Fruit fly (Drosophila melanogaster): ENCODE data around the gene dsb.

dsb gene

dm6 chr3L:1940843-1941418 is 30.9 kb upstream of the dsb start, which contains the start of gene Mfap1 (continued):
- TF ChIP-seq dati (GFP tag; IDR thresholded peaks at IDR 0.05): no peak
- peak; percentile 26 for TF ChIP-seq nmo (GFP tag; optimal IDR thresholded peaks at IDR 0.05)
- TF ChIP-seq jumu (GFP tag; optimal IDR thresholded peaks at IDR 0.05): no peak
- TF ChIP-seq Dip2 (GFP tag; IDR thresholded peaks at IDR 0.05): no peak
- no peak for TF ChIP-seq corto (GFP tag; optimal IDR thresholded peaks at IDR 0.05)
- peak; percentile 25 for TF ChIP-seq Fer3 (tag; optimal IDR thresholded peaks at IDR 0.05)
- TF ChIP-seq Opbp (GFP tag; IDR thresholded peaks at IDR 0.05; ENCODE audit: partially characterized antibody): peak; percentile 83
- no peak for TF ChIP-seq odd (GFP tag; optimal IDR thresholded peaks at IDR 0.05)
- TF ChIP-seq CG2712 (tag; optimal IDR thresholded peaks at IDR 0.05): no peak
- TF ChIP-seq Xrp1 (GFP tag; IDR thresholded peaks at IDR 0.05): no peak
- peak; percentile 58; the same call in 2 of the 3 replicates for TF ChIP-seq hb (GFP tag; IDR thresholded peaks at IDR 0.05; ENCODE audit: partially characterized antibody)
- TF ChIP-seq ERR (GFP tag; optimal IDR thresholded peaks at IDR 0.05): no peak
- TF ChIP-seq lbe (GFP tag; optimal IDR thresholded peaks at IDR 0.05): no peak
- no peak for TF ChIP-seq CG12071 (GFP tag; optimal IDR thresholded peaks at IDR 0.05)
- TF ChIP-seq chif (GFP tag; optimal IDR thresholded peaks at IDR 0.05): no peak
- TF ChIP-seq YL-1 (GFP tag; optimal IDR thresholded peaks at IDR 0.05): peak; percentile 33
- TF ChIP-seq CG7928 (GFP tag; optimal IDR thresholded peaks at IDR 0.05): no peak
- TF ChIP-seq exex (tag; optimal IDR thresholded peaks at IDR 0.05): no peak
- no peak for TF ChIP-seq HmgZ (tag; optimal IDR thresholded peaks at IDR 0.05)
- no peak; the same call in 1 of the 2 replicates for TF ChIP-seq Ptx1 (GFP tag; IDR thresholded peaks at IDR 0.05)
- peak; percentile 76 for TF ChIP-seq MBD-R2 (GFP tag; IDR thresholded peaks at IDR 0.05)
- no peak for TF ChIP-seq ac (GFP tag; optimal IDR thresholded peaks at IDR 0.05)
- peak; percentile 32 for TF ChIP-seq gfzf (GFP tag; optimal IDR thresholded peaks at IDR 0.05)
- no peak for TF ChIP-seq eve (GFP tag; optimal IDR thresholded peaks at IDR 0.05)
- TF ChIP-seq Fer2 (tag; optimal IDR thresholded peaks at IDR 0.05): peak; percentile 4
- no peak for TF ChIP-seq klu (GFP tag; IDR thresholded peaks at IDR 0.05)
- peak; percentile 66 for TF ChIP-seq Doc3 (GFP tag; IDR thresholded peaks at IDR 0.05; ENCODE audit: partially characterized antibody)
- TF ChIP-seq dimm (GFP tag; IDR thresholded peaks at IDR 0.05): no peak
- no peak for TF ChIP-seq ase (GFP tag; IDR thresholded peaks at IDR 0.05)
- TF ChIP-seq CG17328 (GFP tag; IDR thresholded peaks at IDR 0.05): no peak
- TF ChIP-seq Hr39 (optimal IDR thresholded peaks at IDR 0.05): no peak
- no peak for TF ChIP-seq CG32767 (GFP tag; IDR thresholded peaks at IDR 0.05)
- peak; percentile 33 for TF ChIP-seq CG10267 (tag; optimal IDR thresholded peaks at IDR 0.05)
- TF ChIP-seq CG7372 (GFP tag; IDR thresholded peaks at IDR 0.05): no peak
- TF ChIP-seq bcd (GFP tag; optimal IDR thresholded peaks at IDR 0.05): no peak
- TF ChIP-seq ab (GFP tag; optimal IDR thresholded peaks at IDR 0.05): no peak
- peak; percentile 19 for TF ChIP-seq CG9797 (GFP tag; optimal IDR thresholded peaks at IDR 0.05)
- TF ChIP-seq BEAF-32 (GFP tag; optimal IDR thresholded peaks at IDR 0.05): peak; percentile 84
- no peak for TF ChIP-seq CG5180 (GFP tag; optimal IDR thresholded peaks at IDR 0.05)
- TF ChIP-seq Lim3 (GFP tag; IDR thresholded peaks at IDR 0.05): no peak
- TF ChIP-seq onecut (GFP tag; IDR thresholded peaks at IDR 0.05): peak; percentile 99
- no peak for TF ChIP-seq nau (GFP tag; optimal IDR thresholded peaks at IDR 0.05)
- no peak for TF ChIP-seq CG2875 (GFP tag; optimal IDR thresholded peaks at IDR 0.05)
- no peak for TF ChIP-seq CG14014 (GFP tag; IDR thresholded peaks at IDR 0.05)
- no peak for TF ChIP-seq CG18619 (GFP tag; optimal IDR thresholded peaks at IDR 0.05)
- 0 out of 2 replicates have a peak, but pooled peaks have one; percentile 20 for TF ChIP-seq HLH3B (GFP tag; IDR thresholded peaks at IDR 0.05)
- no peak for TF ChIP-seq CG9215 (GFP tag; IDR thresholded peaks at IDR 0.05)
- TF ChIP-seq CG14965 (GFP tag; optimal IDR thresholded peaks at IDR 0.05; ENCODE audit: borderline replicate concordance): no peak
- no peak for TF ChIP-seq sqz (GFP tag; optimal IDR thresholded peaks at IDR 0.05)
- TF ChIP-seq CG12659 (GFP tag; optimal IDR thresholded peaks at IDR 0.05): peak; percentile 18
- TF ChIP-seq en (GFP tag; optimal IDR thresholded peaks at IDR 0.05): no peak

Measured in whole organism, embryonic.